Worm (Caenorhabditis elegans): Measurements from ENCODE around the gene F53A2.1.

DNA sequence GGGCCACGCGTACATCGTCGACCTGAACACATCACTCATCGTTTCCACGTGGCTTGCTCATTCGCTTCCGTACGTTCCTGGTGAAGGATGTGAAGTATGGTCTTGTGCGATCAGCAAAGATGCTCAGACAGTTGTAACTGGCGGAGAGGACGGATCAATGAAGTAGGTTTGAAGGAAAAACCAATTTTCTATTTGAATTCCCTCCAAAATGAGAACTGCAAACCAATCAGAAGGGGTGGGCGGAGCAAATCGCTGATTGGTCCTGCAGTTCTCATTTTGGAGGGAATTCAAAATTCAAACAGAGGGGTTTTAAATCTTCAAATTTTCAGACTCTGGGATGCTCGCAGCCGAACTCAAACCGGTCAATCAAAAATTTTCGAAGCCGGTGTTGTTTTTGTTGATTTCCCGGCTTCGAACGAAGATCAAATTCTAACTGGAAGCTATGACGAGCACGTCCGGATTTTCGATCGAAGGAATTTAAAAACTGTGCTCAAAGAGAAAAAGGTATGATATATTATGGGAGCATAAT lies 7.2 kb downstream of the F53A2.1 start:
- TF ChIP-seq nhr-11 (tag; optimal IDR thresholded peaks at IDR 0.05) (no peak), snpc-4 (tag; optimal IDR thresholded peaks at IDR 0.05) (no peak), R02D3.7 (tag; optimal IDR thresholded peaks at IDR 0.05) (no peak), lin-39 (tag; optimal IDR thresholded peaks at IDR 0.05) (no peak), unc-62 (GFP tag; optimal IDR thresholded peaks at IDR 0.05) (no peak), elt-1 (tag; optimal IDR thresholded peaks at IDR 0.05) (no peak), skn-1 (tag; optimal IDR thresholded peaks at IDR 0.05) (no peak), nhr-76 (tag; optimal IDR thresholded peaks at IDR 0.05) (no peak), ZK546.5 (tag; optimal IDR thresholded peaks at IDR 0.05) (no peak), ama-1 (optimal IDR thresholded peaks at IDR 0.05) (no peak)

All from whole organism, L3 larva.